Worm (Caenorhabditis elegans): Measurements from ENCODE around the gene T23F11.6.

ce11 chrIII:4626148-4626922 lies 21.4 kb downstream of the T23F11.6 start:
- TF ChIP-seq W03F9.2 (tag; optimal IDR thresholded peaks at IDR 0.05) (no peak), him-1 (tag; optimal IDR thresholded peaks at IDR 0.05) (no peak), dao-5 (tag; optimal IDR thresholded peaks at IDR 0.05) (no peak)
